Fruit fly (Drosophila melanogaster): ENCODE measurements around the gene Pgant6.

Gene Pgant6

DNA sequence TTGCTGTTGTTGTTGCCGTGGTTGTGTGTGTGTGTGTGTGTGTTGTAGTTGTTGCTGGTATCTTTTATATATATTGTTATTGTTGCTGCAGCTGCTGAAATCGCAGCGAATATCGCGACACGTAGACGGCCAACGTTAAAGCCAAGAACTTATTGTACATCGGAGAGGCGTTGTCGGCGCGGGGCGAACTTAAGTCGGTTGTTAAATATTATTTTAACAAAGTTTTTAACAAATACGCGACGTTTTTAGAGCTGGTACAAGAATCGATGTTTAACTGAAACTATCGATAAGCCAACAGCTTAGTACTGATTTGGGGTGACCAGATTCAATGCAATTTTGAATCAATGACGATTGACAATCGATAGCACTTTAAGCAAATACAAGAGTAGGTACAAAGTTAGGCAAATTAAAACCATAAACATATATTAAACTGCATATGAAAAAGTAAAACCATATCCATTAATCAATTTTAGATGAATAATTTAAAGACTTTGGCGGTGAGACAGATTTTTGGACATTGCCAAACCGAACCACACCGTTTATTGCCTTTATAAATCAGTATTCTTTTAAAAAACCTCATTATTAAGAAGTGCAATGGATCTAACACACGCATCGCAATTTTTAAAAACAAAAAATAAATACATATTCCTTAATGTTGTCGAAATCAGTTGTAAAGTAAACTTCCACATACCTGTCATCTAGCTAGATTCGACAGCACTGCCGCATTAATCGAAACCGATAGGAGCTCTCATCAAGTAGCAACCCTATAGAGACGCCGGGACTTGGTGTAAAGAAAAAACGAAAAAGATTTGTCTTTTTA lies 15.6 kb upstream of the Pgant6 start, which contains the start of the genes Mrtf and Non2 (continued):
- TF ChIP-seq CG12942 (GFP tag; optimal IDR thresholded peaks at IDR 0.05) (peak; percentile 40), CG31365 (tag; optimal IDR thresholded peaks at IDR 0.05) (no peak), btn (GFP tag; optimal IDR thresholded peaks at IDR 0.05) (no peak), rib (GFP tag; IDR thresholded peaks at IDR 0.05) (no peak), CG10209 (GFP tag; optimal IDR thresholded peaks at IDR 0.05) (peak; percentile 37), CG3995 (GFP tag; optimal IDR thresholded peaks at IDR 0.05) (peak; percentile 4), dpn (GFP tag; optimal IDR thresholded peaks at IDR 0.05) (peak; percentile 64 to 70), Mrtf (GFP tag; IDR thresholded peaks at IDR 0.05) (peak; percentile 73), CG14710 (tag; optimal IDR thresholded peaks at IDR 0.05) (peak; percentile 75), lmd (GFP tag; IDR thresholded peaks at IDR 0.05) (peak; percentile 37; the same call in 1 of the 2 replicates), amos (GFP tag; IDR thresholded peaks at IDR 0.05; ENCODE audit: partially characterized antibody) (peak; percentile 83), CHES-1-like (GFP tag; optimal IDR thresholded peaks at IDR 0.05) (peak; percentile 72), CG11093 (GFP tag; IDR thresholded peaks at IDR 0.05) (no peak), MBD-R2 (GFP tag; IDR thresholded peaks at IDR 0.05) (peak; percentile 66), CG6175 (GFP tag; IDR thresholded peaks at IDR 0.05) (no peak), chinmo (GFP tag; IDR thresholded peaks at IDR 0.05; ENCODE audit: partially characterized antibody) (peak; percentile 75; the same call in 1 of the 4 replicates), CG17385 (GFP tag; optimal IDR thresholded peaks at IDR 0.05) (no peak), CG9609 (GFP tag; optimal IDR thresholded peaks at IDR 0.05) (peak; percentile 46), ttk (GFP tag; IDR thresholded peaks at IDR 0.05) (peak; percentile 52), Myb (GFP tag; optimal IDR thresholded peaks at IDR 0.05) (peak; percentile 52), br (optimal IDR thresholded peaks at IDR 0.05) (no peak), sug (tag; optimal IDR thresholded peaks at IDR 0.05) (peak; percentile 55), scrt (GFP tag; optimal IDR thresholded peaks at IDR 0.05) (peak; percentile 43), Trl (optimal IDR thresholded peaks at IDR 0.05) (no peak), Trl (GFP tag; optimal IDR thresholded peaks at IDR 0.05) (peak; percentile 55), CG4730 (GFP tag; IDR thresholded peaks at IDR 0.05) (0 out of 2 replicates have a peak, but pooled peaks have one; percentile 17), CG3407 (GFP tag; optimal IDR thresholded peaks at IDR 0.05) (peak; percentile 30), CG31388 (GFP tag; optimal IDR thresholded peaks at IDR 0.05) (no peak), row (GFP tag; IDR thresholded peaks at IDR 0.05) (peak; percentile 78), CG7839 (tag; optimal IDR thresholded peaks at IDR 0.05) (peak; percentile 62), CG17186 (GFP tag; optimal IDR thresholded peaks at IDR 0.05) (peak; percentile 30), CG11560 (tag; IDR thresholded peaks at IDR 0.05) (no peak), CG8089 (GFP tag; optimal IDR thresholded peaks at IDR 0.05) (peak; percentile 23), croc (GFP tag; conservative IDR thresholded peaks at IDR 0.05) (no peak), BtbVII (GFP tag; optimal IDR thresholded peaks at IDR 0.05) (no peak), HLHmδ (GFP tag; optimal IDR thresholded peaks at IDR 0.05) (no peak), gt (GFP tag; IDR thresholded peaks at IDR 0.05) (no peak), Sox102F (GFP tag; optimal IDR thresholded peaks at IDR 0.05) (peak; percentile 41), vfl (GFP tag; optimal IDR thresholded peaks at IDR 0.05) (peak; percentile 63), hb (GFP tag; IDR thresholded peaks at IDR 0.05; ENCODE audit: partially characterized antibody) (peak; percentile 79; the same call in 2 of the 3 replicates), sna (GFP tag; IDR thresholded peaks at IDR 0.05; ENCODE audit: partially characterized antibody) (peak; percentile 71), sqz (GFP tag; optimal IDR thresholded peaks at IDR 0.05) (no peak), D19B (GFP tag; optimal IDR thresholded peaks at IDR 0.05) (peak; percentile 8), Elba2 (GFP tag; optimal IDR thresholded peaks at IDR 0.05) (no peak), yki (optimal IDR thresholded peaks at IDR 0.05) (no peak), wek (GFP tag; optimal IDR thresholded peaks at IDR 0.05) (no peak), Hand (GFP tag; optimal IDR thresholded peaks at IDR 0.05) (no peak), Dad (GFP tag; optimal IDR thresholded peaks at IDR 0.05) (no peak), luna (GFP tag; optimal IDR thresholded peaks at IDR 0.05) (no peak), ara (GFP tag; IDR thresholded peaks at IDR 0.05) (peak; percentile 36; the same call in 1 of the 2 replicates)

Measured in whole organism, embryonic.